Fruit fly (Drosophila melanogaster) whole organism, embryonic: ENCODE data around the gene Cpr67Fb.

Source experiments
- Atf3 ChIP-seq: fragments of 200-800 bp; sonication (Bioruptor generic); optimal IDR thresholded peaks from 3 replicates; lab custom pipeline; 2016; ENCODE audit warnings: missing biosample characterization, missing genetic modification characterization
- CG10147 ChIP-seq: fragments of 200-800 bp; sonication (Bioruptor generic); optimal IDR thresholded peaks from 2 replicates; lab custom pipeline; 2019; ENCODE audit warnings: missing biosample characterization, mild to moderate bottlenecking, missing genetic modification characterization, moderate library complexity
- CG11093 ChIP-seq: fragments of 200-800 bp; sonication (Bioruptor generic); IDR thresholded peaks from 3 replicates; pipeline ENCODE4 v1.3.6; 2022; ENCODE audit warnings: missing biosample characterization, missing genetic modification characterization
- CG11723 ChIP-seq: fragments of 200-800 bp; sonication (Bioruptor generic); optimal IDR thresholded peaks from 2 replicates; lab custom pipeline; 2017; ENCODE audit warnings: missing biosample characterization, mild to moderate bottlenecking, missing genetic modification characterization
- CG12391 ChIP-seq: fragments of 200-800 bp; sonication (Bioruptor generic); optimal IDR thresholded peaks from 3 replicates; lab custom pipeline; 2018; ENCODE audit warnings: missing biosample characterization, mild to moderate bottlenecking, missing genetic modification characterization, moderate library complexity
- CG15073 ChIP-seq: fragments of 200-800 bp; sonication (Bioruptor generic); optimal IDR thresholded peaks from 2 replicates; lab custom pipeline; 2016; ENCODE audit warnings: missing biosample characterization, missing genetic modification characterization
- CG1529 ChIP-seq: fragments of 200-800 bp; sonication (Bioruptor generic); optimal IDR thresholded peaks from 3 replicates; lab custom pipeline; 2018; ENCODE audit warnings: missing biosample characterization, missing genetic modification characterization
- CG15514 ChIP-seq: fragments of 200-800 bp; sonication (Bioruptor generic); optimal IDR thresholded peaks from 3 replicates; lab custom pipeline; 2017; ENCODE audit warnings: missing biosample characterization, missing genetic modification characterization, mild to moderate bottlenecking, moderate library complexity, missing genetic modification reagents
- CG15601 ChIP-seq: fragments of 200-800 bp; sonication (Bioruptor generic); optimal IDR thresholded peaks from 3 replicates; lab custom pipeline; 2019; ENCODE audit warnings: missing biosample characterization, mild to moderate bottlenecking, missing genetic modification characterization, moderate library complexity
- CG17385 ChIP-seq: fragments of 200-800 bp; sonication (Bioruptor generic); optimal IDR thresholded peaks from 3 replicates; lab custom pipeline; 2018; ENCODE audit warnings: missing biosample characterization, mild to moderate bottlenecking, missing genetic modification characterization
- CG2875 ChIP-seq: fragments of 200-800 bp; sonication (Bioruptor generic); optimal IDR thresholded peaks from 2 replicates; lab custom pipeline; 2017; ENCODE audit warnings: missing biosample characterization, mild to moderate bottlenecking, missing genetic modification characterization, missing genetic modification reagents
- CG42726 ChIP-seq: fragments of 200-800 bp; sonication (Bioruptor generic); IDR thresholded peaks from 2 replicates; pipeline ENCODE4 v1.3.6; 2022; ENCODE audit warnings: missing biosample characterization, missing genetic modification characterization; ENCODE audit not compliant: partially characterized antibody
- CG4328 ChIP-seq: fragments of 200-800 bp; sonication (Bioruptor generic); optimal IDR thresholded peaks from 3 replicates; lab custom pipeline; 2017; ENCODE audit warnings: missing biosample characterization, missing genetic modification reagents, missing genetic modification characterization
- CG4360 ChIP-seq: fragments of 200-800 bp; sonication (Bioruptor generic); IDR thresholded peaks from 2 replicates; pipeline ENCODE4 v1.3.6; 2022; ENCODE audit warnings: missing biosample characterization, missing genetic modification characterization
- CG6654 ChIP-seq: fragments of 200-800 bp; sonication (Bioruptor generic); optimal IDR thresholded peaks from 2 replicates; lab custom pipeline; 2017; ENCODE audit warnings: missing biosample characterization, mild to moderate bottlenecking, missing genetic modification characterization
- CG7357 ChIP-seq: fragments of 200-800 bp; sonication (Bioruptor generic); IDR thresholded peaks from 3 replicates; pipeline ENCODE4 v1.3.6; 2022; ENCODE audit warnings: missing biosample characterization, missing genetic modification characterization
- CG7963 ChIP-seq: fragments of 200-800 bp; sonication (Bioruptor generic); IDR thresholded peaks from 3 replicates; pipeline ENCODE4 v1.3.6; 2022; ENCODE audit warnings: missing biosample characterization, missing genetic modification characterization; ENCODE audit not compliant: partially characterized antibody
- CG8359 ChIP-seq: fragments of 200-800 bp; sonication (Bioruptor generic); optimal IDR thresholded peaks from 2 replicates; lab custom pipeline; 2017; ENCODE audit warnings: missing biosample characterization, mild to moderate bottlenecking, missing genetic modification characterization, borderline replicate concordance
- CG8765 ChIP-seq: fragments of 200-800 bp; sonication (Bioruptor generic); IDR thresholded peaks from 2 replicates; pipeline ENCODE4 v1.3.6; 2022; ENCODE audit warnings: missing biosample characterization, missing genetic modification characterization
- CG9437 ChIP-seq: fragments of 200-800 bp; sonication (Bioruptor generic); optimal IDR thresholded peaks from 2 replicates; lab custom pipeline; 2018; ENCODE audit warnings: missing biosample characterization, mild to moderate bottlenecking, missing genetic modification characterization
- CG9932 ChIP-seq: fragments of 200-800 bp; sonication (Bioruptor generic); IDR thresholded peaks from 2 replicates; pipeline ENCODE4 v1.3.6; 2022; ENCODE audit warnings: missing biosample characterization, missing genetic modification characterization
- Doc2 ChIP-seq: fragments of 200-800 bp; sonication (Bioruptor generic); IDR thresholded peaks from 2 replicates; pipeline ENCODE4 v1.3.6; 2022; ENCODE audit warnings: missing biosample characterization, missing genetic modification characterization
- Elba2 ChIP-seq: fragments of 200-800 bp; sonication (Bioruptor generic); optimal IDR thresholded peaks from 3 replicates; lab custom pipeline; 2016; ENCODE audit warnings: missing biosample characterization, missing genetic modification characterization
- HLHmδ ChIP-seq: fragments of 200-800 bp; sonication (Bioruptor generic); optimal IDR thresholded peaks from 2 replicates; lab custom pipeline; 2018; ENCODE audit warnings: missing biosample characterization, mild to moderate bottlenecking, missing genetic modification characterization, moderate library complexity
- MTF-1 ChIP-seq: fragments of 200-800 bp; sonication (Bioruptor generic); optimal IDR thresholded peaks from 2 replicates; lab custom pipeline; 2018; ENCODE audit warnings: missing biosample characterization, mild to moderate bottlenecking, missing genetic modification characterization, borderline replicate concordance
- Mad ChIP-seq: fragments of 200-800 bp; sonication (Bioruptor generic); optimal IDR thresholded peaks from 2 replicates; lab custom pipeline; 2016; ENCODE audit warnings: missing biosample characterization, missing genetic modification characterization
- Sry-β ChIP-seq: fragments of 200-800 bp; sonication (Bioruptor generic); optimal IDR thresholded peaks from 2 replicates; lab custom pipeline; 2018; ENCODE audit warnings: missing biosample characterization, mild to moderate bottlenecking, missing genetic modification characterization, moderate library complexity
- Taf1 ChIP-seq: fragments of 200-800 bp; sonication (Bioruptor generic); IDR thresholded peaks from 2 replicates; pipeline ENCODE4 v1.3.6; 2022; ENCODE audit warnings: missing biosample characterization, missing genetic modification characterization
- ase ChIP-seq: fragments of 200-800 bp; sonication (Bioruptor generic); IDR thresholded peaks from 3 replicates; pipeline ENCODE4 v1.3.6; 2022; ENCODE audit warnings: missing biosample characterization, missing genetic modification characterization
- ash1 ChIP-seq: fragments of 200-800 bp; sonication (Bioruptor generic); optimal IDR thresholded peaks from 2 replicates; lab custom pipeline; 2018; ENCODE audit warnings: missing biosample characterization, mild to moderate bottlenecking, missing genetic modification characterization
- btn ChIP-seq: fragments of 200-800 bp; sonication (Bioruptor generic); optimal IDR thresholded peaks from 2 replicates; lab custom pipeline; 2016; ENCODE audit warnings: missing biosample characterization, missing genetic modification characterization
- da ChIP-seq: fragments of 200-800 bp; sonication (Bioruptor generic); optimal IDR thresholded peaks from 2 replicates; lab custom pipeline; 2016; ENCODE audit warnings: missing biosample characterization, missing genetic modification characterization
- eve ChIP-seq, 2 experiments: fragments of >200 bp; optimal IDR thresholded peaks; 2 replicates each; lab custom pipeline; 2017; ENCODE audit warnings: missing biosample characterization in 2 of 2, missing genetic modification characterization in 2 of 2
- eyg ChIP-seq: fragments of 200-800 bp; sonication (Bioruptor generic); optimal IDR thresholded peaks from 3 replicates; lab custom pipeline; 2016; ENCODE audit warnings: missing biosample characterization, missing genetic modification characterization
- ftz-f1 ChIP-seq: fragments of 200-800 bp; sonication (Bioruptor generic); optimal IDR thresholded peaks from 2 replicates; lab custom pipeline; 2016; ENCODE audit warnings: missing biosample characterization, missing genetic modification characterization
- gem ChIP-seq: fragments of 200-800 bp; sonication (Bioruptor generic); optimal IDR thresholded peaks from 2 replicates; lab custom pipeline; 2019; ENCODE audit warnings: missing biosample characterization, mild to moderate bottlenecking, missing genetic modification characterization, moderate library complexity
- gfzf ChIP-seq: fragments of 200-800 bp; sonication (Bioruptor generic); optimal IDR thresholded peaks from 2 replicates; lab custom pipeline; 2016; ENCODE audit warnings: missing biosample characterization, mild to moderate bottlenecking, missing genetic modification characterization, moderate library complexity
- grau ChIP-seq: fragments of 200-800 bp; optimal IDR thresholded peaks from 3 replicates; lab custom pipeline; 2019; ENCODE audit warnings: missing biosample characterization, mild to moderate bottlenecking, missing genetic modification characterization, moderate library complexity
- ind ChIP-seq: fragments of 200-800 bp; sonication (Bioruptor generic); optimal IDR thresholded peaks from 3 replicates; lab custom pipeline; 2016; ENCODE audit warnings: missing biosample characterization, missing genetic modification characterization
- lab ChIP-seq: fragments of 200-800 bp; sonication (Bioruptor generic); optimal IDR thresholded peaks from 3 replicates; lab custom pipeline; 2017; ENCODE audit warnings: missing biosample characterization, missing genetic modification characterization, mild to moderate bottlenecking, moderate library complexity, missing genetic modification reagents
- mld ChIP-seq: fragments of 200-800 bp; sonication (Bioruptor generic); IDR thresholded peaks from 3 replicates; pipeline ENCODE4 v1.3.6; 2022; ENCODE audit warnings: missing biosample characterization, missing genetic modification characterization; ENCODE audit not compliant: partially characterized antibody
- odd ChIP-seq: fragments of 200-800 bp; sonication (Bioruptor generic); optimal IDR thresholded peaks from 2 replicates; lab custom pipeline; 2017; ENCODE audit warnings: missing biosample characterization, mild to moderate bottlenecking, missing genetic modification characterization
- pan ChIP-seq, 4 experiments: fragments of >200 bp in 3 of 4; fragments of 200-800 bp in 1 of 4; sonication (Bioruptor generic) in 1 of 4; optimal IDR thresholded peaks in 3 of 4; IDR thresholded peaks in 1 of 4; 2 replicates each; pipeline versions ENCODE4 v1.3.6 to Lab custom; 2017 to 2022; ENCODE audit warnings: missing biosample characterization in 2 of 4, missing genetic modification characterization in 2 of 4, mixed read lengths in 1 of 4
- sd ChIP-seq: fragments of 200-800 bp; sonication (Bioruptor generic); optimal IDR thresholded peaks from 3 replicates; lab custom pipeline; 2018; ENCODE audit warnings: missing biosample characterization, mild to moderate bottlenecking, missing genetic modification characterization, moderate library complexity
- toy ChIP-seq: fragments of 200-800 bp; sonication (Bioruptor generic); IDR thresholded peaks from 2 replicates; pipeline ENCODE4 v1.3.6; 2022; ENCODE audit warnings: missing biosample characterization, missing genetic modification characterization
- vfl ChIP-seq: fragments of 200-800 bp; sonication (Bioruptor generic); optimal IDR thresholded peaks from 2 replicates; lab custom pipeline; 2016; ENCODE audit warnings: missing biosample characterization, missing genetic modification characterization
- zf30C ChIP-seq: fragments of 200-800 bp; sonication (Bioruptor generic); optimal IDR thresholded peaks from 3 replicates; lab custom pipeline; 2018; ENCODE audit warnings: missing biosample characterization, mild to moderate bottlenecking, missing genetic modification characterization

Cpr67Fb gene

DNA sequence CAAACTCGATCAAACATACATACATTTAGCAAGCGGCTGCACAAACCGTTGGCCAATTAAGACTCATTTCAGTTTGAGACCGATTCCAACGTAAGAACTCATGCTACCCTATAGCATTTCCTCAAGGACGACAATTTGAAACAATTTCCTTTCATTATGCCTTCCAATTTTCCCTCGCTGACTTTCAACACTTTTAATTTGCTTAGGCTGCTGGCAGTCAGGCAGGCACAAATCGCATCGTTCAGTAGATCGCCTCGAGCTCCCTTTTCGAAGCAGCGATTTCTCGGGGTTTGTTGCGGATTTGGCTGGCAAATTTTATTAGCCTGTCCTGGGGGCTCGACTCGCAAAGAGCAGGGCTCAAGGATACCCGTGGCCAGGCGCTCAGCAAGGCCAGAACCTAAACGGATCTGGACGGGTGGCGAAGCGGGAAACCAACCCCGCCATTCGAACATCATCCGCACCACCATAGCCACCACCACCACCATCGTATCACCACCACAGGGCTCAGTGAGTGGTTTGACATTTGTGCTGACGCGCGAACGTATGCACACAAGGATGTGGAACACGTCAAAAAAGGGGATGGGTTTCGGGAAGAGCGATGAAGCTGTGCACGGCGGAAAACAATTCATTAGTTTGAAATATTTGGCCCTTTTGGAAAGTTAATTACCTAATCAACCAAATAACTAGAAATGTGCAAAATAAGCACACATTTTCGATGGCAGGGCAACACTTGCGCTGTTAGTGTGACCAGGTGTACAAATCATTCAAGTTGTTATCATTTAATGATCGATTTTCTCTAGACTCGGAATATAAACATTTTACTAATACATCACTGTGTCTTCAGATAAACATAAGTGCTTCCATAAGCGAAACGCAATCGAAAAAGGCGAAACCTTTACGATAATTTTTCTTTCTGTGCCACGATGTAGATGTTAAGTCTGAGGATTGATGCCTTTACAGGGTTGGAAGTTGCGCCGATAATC, 49.1 kb upstream of the Cpr67Fb start (continued):
- TF ChIP-seq CG2875 (GFP tag; lab: Kevin White, UChicago) (peak; percentile 43), Doc2 (no peak), CG15601 (tag; lab: Kevin White, UChicago) (peak; percentile 48), eyg (no peak), CG42726 (GFP tag; lab: Robert Waterston, UW) (no peak; the same call in 1 of the 2 replicates), CG1529 (peak; percentile 12), CG7357 (GFP tag; lab: Robert Waterston, UW) (0 out of 3 replicates have a peak, but pooled peaks have one; percentile 26), lab (GFP tag; lab: Kevin White, UChicago) (no peak), CG12391 (tag; lab: Kevin White, UChicago) (peak; percentile 53), CG10147 (no peak), CG4328 (GFP tag; lab: Kevin White, UChicago) (no peak), ase (GFP tag; lab: Robert Waterston, UW) (no peak), CG7963 (no peak), vfl (GFP tag; lab: Kevin White, UChicago) (no peak), gem (tag; lab: Kevin White, UChicago) (peak; percentile 71), sd (tag; lab: Kevin White, UChicago) (no peak), ash1 (GFP tag; lab: Kevin White, UChicago) (no peak), CG9932 (no peak), Sry-β (GFP tag; lab: Kevin White, UChicago) (peak; percentile 20), grau (tag; lab: Kevin White, UChicago) (peak; percentile 56), CG4360 (GFP tag; lab: Robert Waterston, UW) (0 out of 2 replicates have a peak, but pooled peaks have one; percentile 21), CG17385 (GFP tag; lab: Kevin White, UChicago) (peak; percentile 15), CG15514 (GFP tag; lab: Kevin White, UChicago) (no peak), CG8765 (no peak), pan (optimal IDR thresholded peaks at IDR 0.05; lab: Kevin White, UChicago) (no peak), pan (GFP tag; optimal IDR thresholded peaks at IDR 0.05 in 1 of 2, IDR thresholded peaks at IDR 0.05 in 1 of 2) (no peak), Atf3 (GFP tag; lab: Kevin White, UChicago) (peak; percentile 31), zf30C (GFP tag; lab: Kevin White, UChicago) (peak; percentile 70), CG9437 (GFP tag; lab: Kevin White, UChicago) (no peak), Elba2 (GFP tag; lab: Kevin White, UChicago) (no peak), CG15073 (GFP tag; lab: Kevin White, UChicago) (no peak), Mad (no peak), toy (no peak), eve (GFP tag; optimal IDR thresholded peaks at IDR 0.05; lab: Kevin White, UChicago) (peak in 1 of 2 experiments; percentile 92), CG11723 (GFP tag; lab: Kevin White, UChicago) (no peak), MTF-1 (GFP tag; lab: Kevin White, UChicago) (no peak), ind (GFP tag; lab: Kevin White, UChicago) (peak; percentile 31), Taf1 (GFP tag; lab: Robert Waterston, UW) (no peak), gfzf (GFP tag; lab: Kevin White, UChicago) (peak; percentile 15), odd (no peak), HLHmδ (no peak), da (GFP tag; lab: Kevin White, UChicago) (no peak), CG11093 (GFP tag; lab: Robert Waterston, UW) (no peak), btn (GFP tag; lab: Kevin White, UChicago) (peak; percentile 8), ftz-f1 (GFP tag; lab: Kevin White, UChicago) (no peak), mld (no peak), CG8359 (GFP tag; lab: Kevin White, UChicago) (peak; percentile 16), CG6654 (peak; percentile 1)
